Worm (Caenorhabditis elegans) whole organism, L3 larva: ENCODE data around the gene F07B10.4.

ENCODE experiments used
- aly-2 ChIP-seq: fragments of 150-350 bp; optimal IDR thresholded peaks from 2 replicates; lab custom pipeline; 2014; ENCODE audit warnings: missing biosample characterization, missing genetic modification characterization
- ama-1 ChIP-seq: fragments of 150-350 bp; optimal IDR thresholded peaks from 2 replicates; lab custom pipeline; 2018
- ceh-16 ChIP-seq: sonication (generic microtip); optimal IDR thresholded peaks from 2 replicates; lab custom pipeline; 2017; ENCODE audit warnings: missing biosample characterization, missing genetic modification characterization
- ceh-28 ChIP-seq: fragments of 150-350 bp; optimal IDR thresholded peaks from 2 replicates; lab custom pipeline; 2014; ENCODE audit warnings: missing biosample characterization, missing genetic modification reagents, missing genetic modification characterization
- ceh-82 ChIP-seq: fragments of 150-350 bp; optimal IDR thresholded peaks from 2 replicates; lab custom pipeline; 2014; ENCODE audit warnings: missing biosample characterization, missing genetic modification characterization
- daf-12 ChIP-seq: fragments of 150-350 bp; optimal IDR thresholded peaks from 2 replicates; lab custom pipeline; 2014; ENCODE audit warnings: missing biosample characterization, missing genetic modification reagents, missing genetic modification characterization
- elt-1 ChIP-seq: fragments of 150-350 bp; optimal IDR thresholded peaks from 2 replicates; lab custom pipeline; 2014; ENCODE audit warnings: missing biosample characterization, missing genetic modification characterization
- elt-2 ChIP-seq: sonication (generic microtip); optimal IDR thresholded peaks from 2 replicates; lab custom pipeline; 2016; ENCODE audit warnings: missing genetic modification reagents, mild to moderate bottlenecking, missing genetic modification characterization, missing compliant biosample characterization
- elt-3 ChIP-seq, 3 experiments: fragments of 150-350 bp in 1 of 3; sonication (generic microtip) in 2 of 3; optimal IDR thresholded peaks; 2 replicates in 2 of 3; 4 replicates in 1 of 3; lab custom pipeline; 2014 to 2017; ENCODE audit warnings: missing biosample characterization in 3 of 3, missing genetic modification characterization in 3 of 3
- eor-1 ChIP-seq, 2 experiments: fragments of 150-350 bp; optimal IDR thresholded peaks; 2 replicates each; lab custom pipeline; 2014 to 2018; ENCODE audit warnings: missing biosample characterization in 2 of 2, missing genetic modification characterization in 2 of 2
- fkh-10 ChIP-seq: sonication (generic microtip); optimal IDR thresholded peaks from 2 replicates; lab custom pipeline; 2017; ENCODE audit warnings: missing biosample characterization, missing genetic modification reagents, missing genetic modification characterization
- fkh-2 ChIP-seq: fragments of 150-350 bp; optimal IDR thresholded peaks from 2 replicates; lab custom pipeline; 2014; ENCODE audit warnings: missing biosample characterization, missing genetic modification reagents, missing genetic modification characterization
- fos-1 ChIP-seq: fragments of 150-350 bp; optimal IDR thresholded peaks from 2 replicates; lab custom pipeline; 2014; ENCODE audit warnings: missing biosample characterization, missing genetic modification characterization
- hmg-11 ChIP-seq: sonication (generic microtip); optimal IDR thresholded peaks from 2 replicates; lab custom pipeline; 2016; ENCODE audit warnings: missing genetic modification characterization, missing compliant biosample characterization
- jun-1 ChIP-seq: fragments of 150-350 bp; optimal IDR thresholded peaks from 2 replicates; lab custom pipeline; 2014; ENCODE audit warnings: missing biosample characterization, missing genetic modification reagents, missing genetic modification characterization
- lin-15B ChIP-seq: fragments of 150-350 bp; optimal IDR thresholded peaks from 2 replicates; lab custom pipeline; 2014; ENCODE audit warnings: missing biosample characterization, missing genetic modification characterization
- lin-39 ChIP-seq: fragments of 150-350 bp; optimal IDR thresholded peaks from 2 replicates; lab custom pipeline; 2018; ENCODE audit warnings: missing biosample characterization, missing genetic modification reagents, missing genetic modification characterization
- mdl-1 ChIP-seq: fragments of 150-350 bp; optimal IDR thresholded peaks from 2 replicates; lab custom pipeline; 2014; ENCODE audit warnings: missing biosample characterization, missing genetic modification characterization
- mml-1 ChIP-seq: fragments of 150-350 bp; sonication (generic microtip); optimal IDR thresholded peaks from 3 replicates; lab custom pipeline; 2014; ENCODE audit warnings: missing biosample characterization, missing genetic modification characterization
- nfya-1 ChIP-seq: sonication (generic microtip); optimal IDR thresholded peaks from 2 replicates; lab custom pipeline; 2017; ENCODE audit warnings: missing genetic modification characterization, mild to moderate bottlenecking, missing compliant biosample characterization, antibody characterized with exemption, moderate library complexity; ENCODE audit not compliant: insufficient read depth
- nhr-11 ChIP-seq: fragments of 150-350 bp; optimal IDR thresholded peaks from 2 replicates; lab custom pipeline; 2014; ENCODE audit warnings: missing biosample characterization, missing genetic modification characterization
- nhr-12 ChIP-seq: fragments of 150-350 bp; optimal IDR thresholded peaks from 2 replicates; lab custom pipeline; 2014; ENCODE audit warnings: missing biosample characterization, missing genetic modification characterization
- nhr-25 ChIP-seq: sonication (generic microtip); optimal IDR thresholded peaks from 2 replicates; lab custom pipeline; 2017; ENCODE audit warnings: missing biosample characterization, missing genetic modification characterization
- nhr-28 ChIP-seq: fragments of 150-350 bp; optimal IDR thresholded peaks from 2 replicates; lab custom pipeline; 2014; ENCODE audit warnings: missing biosample characterization, missing genetic modification characterization
- nhr-43 ChIP-seq: sonication (generic microtip); optimal IDR thresholded peaks from 2 replicates; lab custom pipeline; 2016; ENCODE audit warnings: mild to moderate bottlenecking, missing genetic modification characterization, missing compliant biosample characterization; ENCODE audit not compliant: poor library complexity, severe bottlenecking
- nhr-67 ChIP-seq: fragments of 150-350 bp; optimal IDR thresholded peaks from 2 replicates; lab custom pipeline; 2014; ENCODE audit warnings: missing biosample characterization, missing genetic modification characterization
- nhr-76 ChIP-seq: fragments of 150-350 bp; sonication (generic microtip); optimal IDR thresholded peaks from 5 replicates; lab custom pipeline; 2014; ENCODE audit warnings: missing biosample characterization, missing genetic modification characterization
- pha-4 ChIP-seq: fragments of 150-350 bp; optimal IDR thresholded peaks from 2 replicates; lab custom pipeline; 2014; ENCODE audit warnings: missing biosample characterization, missing genetic modification reagents, missing genetic modification characterization
- pqm-1 ChIP-seq: fragments of 150-350 bp; optimal IDR thresholded peaks from 2 replicates; lab custom pipeline; 2017; ENCODE audit warnings: missing biosample characterization, missing genetic modification characterization, inconsistent platforms
- sea-2 ChIP-seq: fragments of 150-350 bp; sonication (generic microtip); optimal IDR thresholded peaks from 4 replicates; lab custom pipeline; 2014; ENCODE audit warnings: missing biosample characterization, missing genetic modification reagents, missing genetic modification characterization
- snpc-4 ChIP-seq: fragments of 150-350 bp; optimal IDR thresholded peaks from 2 replicates; lab custom pipeline; 2014; ENCODE audit warnings: missing biosample characterization, missing genetic modification characterization
- unc-39 ChIP-seq: sonication (generic microtip); optimal IDR thresholded peaks from 4 replicates; lab custom pipeline; 2017; ENCODE audit warnings: missing biosample characterization, missing genetic modification characterization
- unc-62 ChIP-seq: fragments of 150-350 bp; sonication (generic microtip); optimal IDR thresholded peaks from 4 replicates; lab custom pipeline; 2014; ENCODE audit warnings: missing biosample characterization, missing genetic modification reagents, missing genetic modification characterization
- zag-1 ChIP-seq: fragments of 150-350 bp; optimal IDR thresholded peaks from 2 replicates; lab custom pipeline; 2014; ENCODE audit warnings: missing biosample characterization, missing genetic modification characterization
- ztf-11 ChIP-seq: fragments of 150-350 bp; optimal IDR thresholded peaks from 2 replicates; lab custom pipeline; 2014; ENCODE audit warnings: missing biosample characterization, missing genetic modification characterization
- ztf-4 ChIP-seq: fragments of 150-350 bp; optimal IDR thresholded peaks from 2 replicates; lab custom pipeline; 2014; ENCODE audit warnings: missing biosample characterization, missing genetic modification characterization

The F07B10.4 gene

ce11 chrV:11263025-11263424 lies at the start of gene F07B10.4:
F07B10.4 (minus strand) TSS chrV:11263125.
- TF ChIP-seq aly-2 (no peak), nhr-25 (no peak), nhr-67 (tag; lab: Kevin White, UChicago) (no peak), nhr-76 (tag; lab: Kevin White, UChicago) (no peak), unc-39 (no peak)
- TF ChIP-seq, all 47 proteins: peak for 0

DNA sequence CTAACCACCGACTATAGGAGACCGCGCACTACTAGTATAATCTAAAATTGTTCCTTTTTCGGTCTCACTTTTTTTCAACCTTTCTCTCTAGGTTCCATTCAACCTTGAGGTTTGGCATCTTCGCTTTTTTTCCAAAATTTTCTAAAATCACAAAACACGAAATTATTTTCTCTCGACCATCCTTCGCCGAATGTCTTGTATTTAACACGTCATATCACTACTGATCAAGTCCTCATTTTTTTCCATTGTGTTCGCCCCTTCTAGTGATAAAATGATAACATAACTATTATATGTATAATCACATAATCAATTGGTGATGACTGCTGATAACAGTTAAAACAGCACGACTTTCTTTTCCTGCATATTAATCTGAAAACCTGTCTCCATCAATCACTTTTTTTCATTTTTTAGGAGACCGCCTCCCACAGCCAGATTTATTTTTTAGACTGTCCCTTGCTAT lies 48.1 kb upstream of the F07B10.4 start, which contains the start of gene T03F7.7:
Gene T03F7.7 (plus strand): TSS at position 410 of the 460 bp plus-strand sequence.
- TF ChIP-seq elt-3 (tag; optimal IDR thresholded peaks at IDR 0.05; lab: Kevin White, UChicago): peak in 1 of 3 experiments; percentile 67
- TF ChIP-seq eor-1 (tag; optimal IDR thresholded peaks at IDR 0.05; lab: Kevin White, UChicago): no peak
- TF ChIP-seq elt-2 (tag; lab: Kevin White, UChicago): peak; percentile 97
- TF ChIP-seq nhr-12 (tag; lab: Kevin White, UChicago): no peak
- no peak for TF ChIP-seq zag-1
- TF ChIP-seq ztf-11 (tag; lab: Kevin White, UChicago): no peak
- no peak for TF ChIP-seq jun-1 (tag; lab: Kevin White, UChicago)
- TF ChIP-seq pqm-1: peak; percentile 36
- TF ChIP-seq nhr-11 (tag; lab: Kevin White, UChicago): no peak

DNA sequence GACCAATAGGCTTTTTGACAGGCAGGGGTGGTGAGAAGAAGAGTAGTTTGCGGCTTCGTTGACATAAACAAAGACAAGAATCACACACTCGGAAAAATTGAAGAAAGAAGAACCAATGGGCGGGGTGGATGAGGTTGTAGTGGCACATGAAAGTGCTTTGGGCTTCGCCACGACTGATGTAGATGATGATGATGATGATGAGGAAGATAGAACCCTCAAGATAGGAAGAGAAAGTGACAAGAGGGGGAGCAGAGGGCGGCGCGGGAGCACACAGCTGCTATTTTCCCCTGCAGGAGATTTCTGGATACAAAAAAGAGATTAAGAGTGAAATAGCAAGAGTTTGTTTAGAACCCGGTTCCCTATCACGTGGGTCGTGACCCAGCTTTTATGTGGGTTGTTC lies 46.0 kb upstream of the F07B10.4 start:
- TF ChIP-seq snpc-4 (tag; lab: Kevin White, UChicago): no peak
- TF ChIP-seq elt-2 (tag; lab: Kevin White, UChicago): no peak
- TF ChIP-seq daf-12 (tag; lab: Kevin White, UChicago): no peak
- no peak for TF ChIP-seq elt-3 (tag; optimal IDR thresholded peaks at IDR 0.05; lab: Kevin White, UChicago)
- no peak for TF ChIP-seq ama-1 (lab: Kevin White, UChicago)
- peak; percentile 51 for TF ChIP-seq nfya-1 (tag; lab: Kevin White, UChicago)
- no peak for TF ChIP-seq fkh-2
- TF ChIP-seq mdl-1: no peak
- TF ChIP-seq nhr-76 (tag; lab: Kevin White, UChicago): no peak
- no peak for TF ChIP-seq nhr-43
- TF ChIP-seq mml-1 (tag; lab: Kevin White, UChicago): no peak
- TF ChIP-seq fos-1 (tag; lab: Kevin White, UChicago): no peak
- TF ChIP-seq lin-39: peak; percentile 51
- TF ChIP-seq sea-2 (GFP tag; lab: Kevin White, UChicago): no peak

ce11 chrV:11308346-11308745 lies 45.4 kb upstream of the F07B10.4 start, which contains the start of gene snf-11:
snf-11 (minus strand) TSS chrV:11308446.
- no peak for TF ChIP-seq nhr-28 (tag; lab: Kevin White, UChicago)
- TF ChIP-seq nhr-76 (tag; lab: Kevin White, UChicago): no peak
- no peak for TF ChIP-seq fkh-10
- no peak for TF ChIP-seq pha-4 (tag; lab: Kevin White, UChicago)
- TF ChIP-seq ceh-28 (tag; lab: Kevin White, UChicago): no peak
- no peak for TF ChIP-seq daf-12 (tag; lab: Kevin White, UChicago)
- TF ChIP-seq pqm-1: no peak
- TF ChIP-seq mml-1 (tag; lab: Kevin White, UChicago): no peak
- TF ChIP-seq elt-1 (tag; lab: Kevin White, UChicago): no peak
- TF ChIP-seq elt-2 (tag; lab: Kevin White, UChicago): no peak
- TF ChIP-seq nhr-25: no peak
- TF ChIP-seq ceh-82 (tag; lab: Kevin White, UChicago): no peak
- no peak for TF ChIP-seq ama-1 (lab: Kevin White, UChicago)
- no peak for TF ChIP-seq mdl-1
- no peak for TF ChIP-seq ztf-4 (tag; lab: Kevin White, UChicago)
- no peak for TF ChIP-seq lin-15B (tag; lab: Kevin White, UChicago)
- TF ChIP-seq ceh-16 (tag; lab: Kevin White, UChicago): no peak
- no peak for TF ChIP-seq unc-62 (GFP tag; lab: Kevin White, UChicago)

DNA sequence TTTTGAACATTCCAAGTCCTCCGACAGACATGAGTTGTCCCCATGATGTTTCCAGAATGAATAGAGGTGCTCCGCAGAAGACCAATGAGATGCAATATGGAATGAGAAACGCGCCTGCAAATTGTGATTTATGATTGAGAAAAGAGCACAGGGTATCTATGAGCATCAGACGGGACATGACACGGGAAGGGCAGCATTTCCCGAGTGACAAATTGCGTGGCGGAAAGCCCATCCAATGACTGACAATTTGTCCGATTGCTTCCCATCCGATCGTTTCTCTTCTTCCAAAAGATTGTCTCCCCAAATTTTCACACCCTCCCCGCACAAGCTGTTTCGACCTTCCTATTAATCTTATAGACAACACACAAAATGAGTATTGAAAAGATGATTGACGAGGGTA lies 44.9 kb upstream of the F07B10.4 start:
- TF ChIP-seq nfya-1 (tag; lab: Kevin White, UChicago) (peak; percentile 33), ama-1 (lab: Kevin White, UChicago) (no peak), hmg-11 (no peak), nhr-28 (tag; lab: Kevin White, UChicago) (no peak), ceh-82 (tag; lab: Kevin White, UChicago) (no peak)
